Worm (Caenorhabditis elegans) whole organism, L4/young adult: ENCODE measurements around the gene zipt-2.3.

ENCODE experiments used
- W03F9.2 ChIP-seq: fragments of 150-350 bp; optimal IDR thresholded peaks from 2 replicates; lab custom pipeline; 2014; ENCODE audit warnings: missing biosample characterization, missing genetic modification characterization
- dao-5 ChIP-seq: sonication (generic microtip); optimal IDR thresholded peaks from 2 replicates; lab custom pipeline; 2016; ENCODE audit warnings: missing genotype, missing genetic modification characterization, moderate library complexity, missing compliant biosample characterization
- him-1 ChIP-seq: sonication (generic microtip); optimal IDR thresholded peaks from 2 replicates; lab custom pipeline; 2016; ENCODE audit warnings: missing genotype, missing genetic modification reagents, missing genetic modification characterization, missing compliant biosample characterization

ce11 chrII:13678555-13679119 is 37.0 kb downstream of the zipt-2.3 start:
- TF ChIP-seq him-1 (tag; lab: Kevin White, UChicago) (no peak), dao-5 (tag; lab: Kevin White, UChicago) (no peak), W03F9.2 (no peak)
